Fruit fly (Drosophila melanogaster) whole organism, embryonic: ENCODE measurements around the gene PK1-R.

Experiments used
- Awh ChIP-seq: fragments of 200-800 bp; sonication (Bioruptor generic); IDR thresholded peaks from 2 replicates; pipeline ENCODE4, ENCODE4 v1.3.6; 2022; ENCODE audit warnings: missing biosample characterization, missing genetic modification characterization
- CG10147 ChIP-seq: fragments of 200-800 bp; sonication (Bioruptor generic); optimal IDR thresholded peaks from 2 replicates; lab custom pipeline; 2019; ENCODE audit warnings: missing biosample characterization, mild to moderate bottlenecking, missing genetic modification characterization, moderate library complexity
- CG10209 ChIP-seq: fragments of 200-800 bp; sonication (Bioruptor generic); optimal IDR thresholded peaks from 3 replicates; lab custom pipeline; 2017; ENCODE audit warnings: missing biosample characterization, mild to moderate bottlenecking, missing genetic modification characterization, missing genetic modification reagents
- CG10565 ChIP-seq: fragments of 200-800 bp; sonication (Bioruptor generic); optimal IDR thresholded peaks from 3 replicates; lab custom pipeline; 2016; ENCODE audit warnings: missing biosample characterization, mild to moderate bottlenecking, missing genetic modification characterization
- CG10979 ChIP-seq: fragments of 200-800 bp; sonication (Bioruptor generic); optimal IDR thresholded peaks from 2 replicates; lab custom pipeline; 2018; ENCODE audit warnings: missing biosample characterization, mild to moderate bottlenecking, missing genetic modification characterization, moderate library complexity
- CG11093 ChIP-seq: fragments of 200-800 bp; sonication (Bioruptor generic); IDR thresholded peaks from 3 replicates; pipeline ENCODE4 v1.3.6; 2022; ENCODE audit warnings: missing biosample characterization, missing genetic modification characterization
- CG15601 ChIP-seq: fragments of 200-800 bp; sonication (Bioruptor generic); optimal IDR thresholded peaks from 3 replicates; lab custom pipeline; 2019; ENCODE audit warnings: missing biosample characterization, mild to moderate bottlenecking, missing genetic modification characterization, moderate library complexity
- CG16815 ChIP-seq: fragments of 200-800 bp; sonication (Bioruptor generic); optimal IDR thresholded peaks from 3 replicates; lab custom pipeline; 2017; ENCODE audit warnings: missing biosample characterization, mild to moderate bottlenecking, missing genetic modification characterization
- CG2120 ChIP-seq: fragments of 200-800 bp; sonication (Bioruptor generic); optimal IDR thresholded peaks from 3 replicates; lab custom pipeline; 2016; ENCODE audit warnings: missing biosample characterization, missing genetic modification characterization
- CG2129 ChIP-seq: fragments of 200-800 bp; sonication (Bioruptor generic); IDR thresholded peaks from 2 replicates; pipeline ENCODE4 v1.3.6; 2022; ENCODE audit warnings: missing biosample characterization, missing genetic modification characterization; ENCODE audit not compliant: partially characterized antibody
- CG30431 ChIP-seq: fragments of 200-800 bp; sonication (Bioruptor generic); optimal IDR thresholded peaks from 2 replicates; lab custom pipeline; 2017; ENCODE audit warnings: missing biosample characterization, missing genetic modification characterization
- CG31224 ChIP-seq: fragments of 200-800 bp; sonication (Bioruptor generic); IDR thresholded peaks from 2 replicates; pipeline ENCODE4 v1.3.6; 2022; ENCODE audit warnings: missing biosample characterization, missing genetic modification characterization
- CG43689 ChIP-seq: fragments of 200-800 bp; sonication (Bioruptor generic); IDR thresholded peaks from 2 replicates; pipeline ENCODE4 v1.3.6; 2022; ENCODE audit warnings: missing biosample characterization, missing genetic modification characterization
- CG4424 ChIP-seq: fragments of 200-800 bp; sonication (Bioruptor generic); optimal IDR thresholded peaks from 3 replicates; lab custom pipeline; 2016; ENCODE audit warnings: missing biosample characterization, missing genetic modification characterization
- CG5245 ChIP-seq: fragments of 200-800 bp; sonication (Bioruptor generic); optimal IDR thresholded peaks from 3 replicates; lab custom pipeline; 2016; ENCODE audit warnings: missing biosample characterization, missing genetic modification characterization
- CG6813 ChIP-seq: fragments of 200-800 bp; sonication (Bioruptor generic); optimal IDR thresholded peaks from 2 replicates; lab custom pipeline; 2017; ENCODE audit warnings: missing biosample characterization, missing genetic modification characterization, mild to moderate bottlenecking, moderate library complexity, missing genetic modification reagents
- CG6854 ChIP-seq: fragments of 200-800 bp; sonication (Bioruptor generic); optimal IDR thresholded peaks from 3 replicates; lab custom pipeline; 2017; ENCODE audit warnings: missing biosample characterization, mild to moderate bottlenecking, missing genetic modification characterization
- CG7839 ChIP-seq: fragments of 200-800 bp; sonication (Bioruptor generic); optimal IDR thresholded peaks from 3 replicates; lab custom pipeline; 2018; ENCODE audit warnings: missing biosample characterization, mild to moderate bottlenecking, missing genetic modification characterization, moderate library complexity
- CG8281 ChIP-seq: fragments of 200-800 bp; sonication (Bioruptor generic); optimal IDR thresholded peaks from 2 replicates; lab custom pipeline; 2018; ENCODE audit warnings: missing biosample characterization, mild to moderate bottlenecking, missing genetic modification characterization, moderate library complexity
- CG8388 ChIP-seq: fragments of 200-800 bp; sonication (Bioruptor generic); optimal IDR thresholded peaks from 2 replicates; lab custom pipeline; 2019; ENCODE audit warnings: missing biosample characterization, mild to moderate bottlenecking, missing genetic modification characterization, moderate library complexity
- CG9727 ChIP-seq: fragments of 200-800 bp; sonication (Bioruptor generic); optimal IDR thresholded peaks from 3 replicates; lab custom pipeline; 2017; ENCODE audit warnings: missing biosample characterization, mild to moderate bottlenecking, missing genetic modification characterization
- Dbx ChIP-seq: fragments of 200-800 bp; sonication (Bioruptor generic); IDR thresholded peaks from 3 replicates; pipeline ENCODE4 v1.3.6; 2022; ENCODE audit warnings: missing biosample characterization, missing genetic modification characterization
- Myb ChIP-seq: fragments of 200-800 bp; sonication (Bioruptor generic); optimal IDR thresholded peaks from 2 replicates; lab custom pipeline; 2016; ENCODE audit warnings: missing biosample characterization, missing genetic modification characterization
- Scr ChIP-seq: fragments of 200-800 bp; sonication (Bioruptor generic); IDR thresholded peaks from 2 replicates; pipeline ENCODE4 v1.3.6; 2022; ENCODE audit warnings: missing biosample characterization, missing genetic modification characterization; ENCODE audit not compliant: partially characterized antibody
- Sry-δ ChIP-seq: fragments of 200-800 bp; sonication (Bioruptor generic); optimal IDR thresholded peaks from 2 replicates; lab custom pipeline; 2016; ENCODE audit warnings: missing biosample characterization, missing genetic modification characterization
- Taf1 ChIP-seq: fragments of 200-800 bp; sonication (Bioruptor generic); IDR thresholded peaks from 2 replicates; pipeline ENCODE4 v1.3.6; 2022; ENCODE audit warnings: missing biosample characterization, missing genetic modification characterization
- ac ChIP-seq: fragments of 200-800 bp; sonication (Bioruptor generic); optimal IDR thresholded peaks from 3 replicates; lab custom pipeline; 2017; ENCODE audit warnings: missing biosample characterization, mild to moderate bottlenecking, missing genetic modification characterization
- bbx ChIP-seq: fragments of 200-800 bp; sonication (Bioruptor generic); IDR thresholded peaks from 2 replicates; pipeline ENCODE4 v1.3.6; 2022; ENCODE audit warnings: missing biosample characterization, missing genetic modification characterization; ENCODE audit not compliant: partially characterized antibody
- cg ChIP-seq: fragments of 200-800 bp; sonication (Bioruptor generic); optimal IDR thresholded peaks from 3 replicates; lab custom pipeline; 2019; ENCODE audit warnings: missing biosample characterization, mild to moderate bottlenecking, missing genetic modification characterization, moderate library complexity
- crp ChIP-seq, 2 experiments: fragments of 200-800 bp; sonication (Bioruptor generic); optimal IDR thresholded peaks; 2 replicates in 1 of 2; 3 replicates in 1 of 2; lab custom pipeline; 2017; ENCODE audit warnings: missing biosample characterization in 2 of 2, missing genetic modification characterization in 2 of 2, mild to moderate bottlenecking in 1 of 2, moderate library complexity in 1 of 2
- danr ChIP-seq: fragments of 200-800 bp; sonication (Bioruptor generic); IDR thresholded peaks from 2 replicates; pipeline ENCODE4 v1.3.6; 2022; ENCODE audit warnings: missing biosample characterization, missing genetic modification characterization
- disco-r ChIP-seq: fragments of 200-800 bp; sonication (Bioruptor generic); optimal IDR thresholded peaks from 2 replicates; lab custom pipeline; 2016; ENCODE audit warnings: missing biosample characterization, missing genetic modification characterization
- eyg ChIP-seq: fragments of 200-800 bp; sonication (Bioruptor generic); optimal IDR thresholded peaks from 3 replicates; lab custom pipeline; 2016; ENCODE audit warnings: missing biosample characterization, missing genetic modification characterization
- gem ChIP-seq: fragments of 200-800 bp; sonication (Bioruptor generic); optimal IDR thresholded peaks from 2 replicates; lab custom pipeline; 2019; ENCODE audit warnings: missing biosample characterization, mild to moderate bottlenecking, missing genetic modification characterization, moderate library complexity
- gfzf ChIP-seq: fragments of 200-800 bp; sonication (Bioruptor generic); optimal IDR thresholded peaks from 2 replicates; lab custom pipeline; 2016; ENCODE audit warnings: missing biosample characterization, mild to moderate bottlenecking, missing genetic modification characterization, moderate library complexity
- inv ChIP-seq: fragments of 200-800 bp; sonication (Bioruptor generic); IDR thresholded peaks from 2 replicates; pipeline ENCODE4 v1.3.6; 2022; ENCODE audit warnings: missing biosample characterization, missing genetic modification characterization; ENCODE audit not compliant: partially characterized antibody
- jing ChIP-seq: fragments of 200-800 bp; sonication (Bioruptor generic); optimal IDR thresholded peaks from 2 replicates; lab custom pipeline; 2018; ENCODE audit warnings: missing biosample characterization, mild to moderate bottlenecking, missing genetic modification characterization
- kni ChIP-seq: fragments of 200-800 bp; sonication (Bioruptor generic); optimal IDR thresholded peaks from 3 replicates; lab custom pipeline; 2017; ENCODE audit warnings: mild to moderate bottlenecking, missing biosample characterization, missing genetic modification reagents, missing genetic modification characterization
- lbe ChIP-seq: fragments of 200-800 bp; sonication (Bioruptor generic); optimal IDR thresholded peaks from 2 replicates; lab custom pipeline; 2016; ENCODE audit warnings: missing biosample characterization, mild to moderate bottlenecking, missing genetic modification characterization
- nom ChIP-seq: fragments of 200-800 bp; sonication (Bioruptor generic); optimal IDR thresholded peaks from 2 replicates; lab custom pipeline; 2017; ENCODE audit warnings: missing biosample characterization, missing genetic modification characterization, mild to moderate bottlenecking, moderate library complexity, missing genetic modification reagents
- prd ChIP-seq, 3 experiments: fragments of >200 bp in 2 of 3; fragments of 200-800 bp in 1 of 3; sonication (Bioruptor generic) in 1 of 3; optimal IDR thresholded peaks in 2 of 3; IDR thresholded peaks in 1 of 3; 2 replicates in 2 of 3; 3 replicates in 1 of 3; pipeline versions ENCODE4 v1.3.6 to Lab custom; 2017 to 2022; ENCODE audit warnings: missing biosample characterization in 1 of 3, missing genetic modification characterization in 1 of 3
- sens-2 ChIP-seq: fragments of 200-800 bp; sonication (Bioruptor generic); IDR thresholded peaks from 2 replicates; pipeline ENCODE4 v1.3.6; 2022; ENCODE audit warnings: missing biosample characterization, missing genetic modification characterization
- sob ChIP-seq: fragments of 200-800 bp; sonication (Bioruptor generic); IDR thresholded peaks from 2 replicates; pipeline ENCODE4 v1.3.6; 2022; ENCODE audit warnings: missing biosample characterization, missing genetic modification characterization
- sqz ChIP-seq: fragments of 200-800 bp; sonication (Bioruptor generic); optimal IDR thresholded peaks from 3 replicates; lab custom pipeline; 2018; ENCODE audit warnings: missing biosample characterization, mild to moderate bottlenecking, missing genetic modification characterization
- stc ChIP-seq: fragments of 200-800 bp; sonication (Bioruptor generic); IDR thresholded peaks from 2 replicates; pipeline ENCODE4 v1.3.6; 2022; ENCODE audit warnings: missing biosample characterization, missing genetic modification characterization
- trem ChIP-seq: fragments of 200-800 bp; optimal IDR thresholded peaks from 3 replicates; lab custom pipeline; 2019; ENCODE audit warnings: missing biosample characterization, mild to moderate bottlenecking, missing genetic modification characterization, moderate library complexity
- unpg ChIP-seq: fragments of 200-800 bp; sonication (Bioruptor generic); optimal IDR thresholded peaks from 3 replicates; lab custom pipeline; 2018; ENCODE audit warnings: missing biosample characterization, mild to moderate bottlenecking, missing genetic modification characterization, moderate library complexity
- vvl ChIP-seq: fragments of 200-800 bp; sonication (Bioruptor generic); IDR thresholded peaks from 2 replicates; pipeline ENCODE4 v1.3.6; 2022; ENCODE audit warnings: missing biosample characterization, missing genetic modification characterization
- zfh1 ChIP-seq: fragments of 200-800 bp; sonication (Bioruptor generic); IDR thresholded peaks from 3 replicates; pipeline ENCODE4 v1.3.6; 2022; ENCODE audit warnings: missing biosample characterization, missing genetic modification characterization

Gene PK1-R

dm6 chr3R:14095428-14095827 lies 7.5 kb downstream of the PK1-R start (continued):
- TF ChIP-seq eyg: no peak
- peak; percentile 16 for TF ChIP-seq CG9727 (GFP tag; lab: Kevin White, UChicago)
- no peak for TF ChIP-seq inv (GFP tag; lab: Robert Waterston, UW)
- no peak for TF ChIP-seq Sry-δ (GFP tag; lab: Kevin White, UChicago)
- peak; percentile 69 for TF ChIP-seq unpg
- TF ChIP-seq CG6854 (GFP tag; lab: Kevin White, UChicago): peak; percentile 37
- peak; percentile 56 for TF ChIP-seq CG8388
- TF ChIP-seq gfzf (GFP tag; lab: Kevin White, UChicago): no peak
- TF ChIP-seq zfh1 (GFP tag; lab: Robert Waterston, UW): peak; percentile 37; the same call in 1 of the 3 replicates
- peak; percentile 46 for TF ChIP-seq CG4424 (GFP tag; lab: Kevin White, UChicago)
- TF ChIP-seq Dbx (GFP tag; lab: Robert Waterston, UW): no peak
- TF ChIP-seq Scr (GFP tag; lab: Robert Waterston, UW): no peak
- TF ChIP-seq prd (optimal IDR thresholded peaks at IDR 0.05; lab: Kevin White, UChicago): no peak
- peak; percentile 70 for TF ChIP-seq prd (GFP tag; IDR thresholded peaks at IDR 0.05; lab: Robert Waterston, UW)
- no peak for TF ChIP-seq CG43689 (GFP tag; lab: Robert Waterston, UW)
- no peak for TF ChIP-seq crp (GFP tag; optimal IDR thresholded peaks at IDR 0.05; lab: Kevin White, UChicago)
- TF ChIP-seq CG16815 (GFP tag; lab: Kevin White, UChicago): no peak
- TF ChIP-seq stc (GFP tag; lab: Robert Waterston, UW): peak; percentile 70
- peak; percentile 67 for TF ChIP-seq sob (GFP tag; lab: Robert Waterston, UW)
- no peak for TF ChIP-seq lbe (GFP tag; lab: Kevin White, UChicago)
- TF ChIP-seq disco-r (GFP tag; lab: Kevin White, UChicago): no peak
- TF ChIP-seq CG10565 (GFP tag; lab: Kevin White, UChicago): no peak
- peak; percentile 24 for TF ChIP-seq CG5245 (GFP tag; lab: Kevin White, UChicago)
- peak; percentile 77 for TF ChIP-seq gem (tag; lab: Kevin White, UChicago)
- no peak for TF ChIP-seq nom (GFP tag; lab: Kevin White, UChicago)
- TF ChIP-seq CG8281 (tag; lab: Kevin White, UChicago): peak; percentile 12
- no peak for TF ChIP-seq CG6813 (GFP tag; lab: Kevin White, UChicago)
- TF ChIP-seq CG10147 (GFP tag; lab: Kevin White, UChicago): no peak
- peak; percentile 54 for TF ChIP-seq CG7839 (tag; lab: Kevin White, UChicago)
- peak; percentile 24 for TF ChIP-seq trem
- no peak for TF ChIP-seq Myb
- TF ChIP-seq CG10979: peak; percentile 57
- TF ChIP-seq sqz (GFP tag; lab: Kevin White, UChicago): peak; percentile 19
- no peak for TF ChIP-seq kni (GFP tag; lab: Kevin White, UChicago)
- no peak for TF ChIP-seq jing (GFP tag; lab: Kevin White, UChicago)
- 0 out of 2 replicates have a peak, but pooled peaks have one; percentile 28 for TF ChIP-seq vvl
- TF ChIP-seq sens-2 (GFP tag; lab: Robert Waterston, UW): no peak
- peak; percentile 16 for TF ChIP-seq CG10209 (GFP tag; lab: Kevin White, UChicago)
- TF ChIP-seq CG2129 (GFP tag; lab: Robert Waterston, UW): no peak
- no peak for TF ChIP-seq bbx
- TF ChIP-seq CG15601 (tag; lab: Kevin White, UChicago): peak; percentile 36
- no peak for TF ChIP-seq CG30431
- TF ChIP-seq Awh: peak; percentile 55; the same call in 1 of the 2 replicates
- peak; percentile 29 for TF ChIP-seq CG2120
- no peak for TF ChIP-seq cg (GFP tag; lab: Kevin White, UChicago)
- no peak for TF ChIP-seq Taf1 (GFP tag; lab: Robert Waterston, UW)
- no peak for TF ChIP-seq ac (GFP tag; lab: Kevin White, UChicago)
- no peak for TF ChIP-seq CG31224 (GFP tag; lab: Robert Waterston, UW)
- TF ChIP-seq CG11093: 0 out of 3 replicates have a peak, but pooled peaks have one; percentile 22
- 0 out of 2 replicates have a peak, but pooled peaks have one; percentile 13 for TF ChIP-seq danr (GFP tag; lab: Robert Waterston, UW)
